Worm (Caenorhabditis elegans) whole organism, L1 larva: ENCODE data around the gene T14G10.8.

Experiments
- C16A3.4 ChIP-seq: fragments of 150-350 bp; optimal IDR thresholded peaks from 2 replicates; lab custom pipeline; 2014; ENCODE audit warnings: missing biosample characterization, missing genetic modification characterization
- F16B12.6 ChIP-seq: fragments of 150-350 bp; optimal IDR thresholded peaks from 2 replicates; lab custom pipeline; 2014; ENCODE audit warnings: missing biosample characterization, missing genetic modification characterization
- Y116A8C.19 ChIP-seq: sonication (generic microtip); optimal IDR thresholded peaks from 2 replicates; lab custom pipeline; 2016; ENCODE audit warnings: missing compliant biosample characterization, missing genetic modification characterization, borderline replicate concordance
- aha-1 ChIP-seq: fragments of 150-350 bp; optimal IDR thresholded peaks from 2 replicates; lab custom pipeline; 2014; ENCODE audit warnings: missing biosample characterization, missing genetic modification characterization
- alr-1 ChIP-seq: fragments of 200-800 bp; sonication (Bioruptor generic); optimal IDR thresholded peaks from 2 replicates; lab custom pipeline; 2018; ENCODE audit warnings: borderline replicate concordance, mild to moderate bottlenecking, missing genetic modification characterization, missing compliant biosample characterization
- ceh-63 ChIP-seq: fragments of 200-800 bp; sonication (Bioruptor generic); optimal IDR thresholded peaks from 2 replicates; lab custom pipeline; 2018; ENCODE audit warnings: mild to moderate bottlenecking, missing genetic modification characterization, missing compliant biosample characterization
- ceh-82 ChIP-seq, 3 experiments: fragments of 150-350 bp in 1 of 3; sonication (generic microtip) in 2 of 3; optimal IDR thresholded peaks; 2 replicates each; lab custom pipeline; 2014 to 2017; ENCODE audit warnings: missing biosample characterization in 3 of 3, missing genetic modification characterization in 3 of 3
- ceh-88 ChIP-seq: fragments of 200-800 bp; sonication (Bioruptor generic); IDR thresholded peaks from 2 replicates; pipeline ENCODE4 v1.3.6; 2022; ENCODE audit warnings: missing genetic modification characterization, missing compliant biosample characterization
- ceh-90 ChIP-seq: sonication (generic microtip); optimal IDR thresholded peaks from 2 replicates; lab custom pipeline; 2016; ENCODE audit warnings: missing genetic modification characterization, missing compliant biosample characterization
- dpl-1 ChIP-seq, 3 experiments: fragments of 150-350 bp in 2 of 3; sonication (generic microtip) in 1 of 3; optimal IDR thresholded peaks; 2 replicates each; lab custom pipeline; 2014 to 2017; ENCODE audit warnings: missing biosample characterization in 3 of 3, missing genetic modification characterization in 3 of 3, missing genetic modification reagents in 3 of 3
- efl-1 ChIP-seq, 4 experiments: fragments of 150-350 bp; optimal IDR thresholded peaks in 3 of 4; peaks in 1 of 4; 1 replicate in 1 of 4; 2 replicates in 3 of 4; lab custom pipeline; 2014; ENCODE audit warnings: missing biosample characterization in 2 of 4, missing genetic modification characterization in 2 of 4, missing genetic modification reagents in 2 of 4
- efl-3 ChIP-seq: fragments of 200-800 bp; sonication (Bioruptor generic); optimal IDR thresholded peaks from 2 replicates; lab custom pipeline; 2018; ENCODE audit warnings: mild to moderate bottlenecking, missing genetic modification characterization, missing compliant biosample characterization
- egl-13 ChIP-seq: sonication (generic microtip); optimal IDR thresholded peaks from 2 replicates; lab custom pipeline; 2016; ENCODE audit warnings: missing genotype, missing genetic modification reagents, missing genetic modification characterization, missing compliant biosample characterization
- elt-2 ChIP-seq: sonication (generic microtip); optimal IDR thresholded peaks from 2 replicates; lab custom pipeline; 2016; ENCODE audit warnings: missing genetic modification characterization, mild to moderate bottlenecking, inconsistent platforms, missing compliant biosample characterization, missing genetic modification reagents
- fkh-4 ChIP-seq: sonication (generic microtip); optimal IDR thresholded peaks from 2 replicates; lab custom pipeline; 2016; ENCODE audit warnings: missing compliant biosample characterization, missing genetic modification characterization, borderline replicate concordance
- fkh-8 ChIP-seq: sonication (generic microtip); optimal IDR thresholded peaks from 2 replicates; lab custom pipeline; 2016; ENCODE audit warnings: mild to moderate bottlenecking, missing genetic modification characterization, missing compliant biosample characterization
- grh-1 ChIP-seq: fragments of 200-800 bp; sonication (Bioruptor generic); IDR thresholded peaks from 2 replicates; pipeline ENCODE4 v1.3.6; 2022; ENCODE audit warnings: missing genetic modification reagents, missing genetic modification characterization, missing compliant biosample characterization
- hlh-17 ChIP-seq: fragments of 200-800 bp; sonication (Bioruptor generic); optimal IDR thresholded peaks from 2 replicates; lab custom pipeline; 2018; ENCODE audit warnings: missing genetic modification characterization, mild to moderate bottlenecking, missing compliant biosample characterization, moderate library complexity, borderline replicate concordance
- hpl-2 ChIP-seq: fragments of 150-350 bp; optimal IDR thresholded peaks from 2 replicates; lab custom pipeline; 2014; ENCODE audit warnings: missing biosample characterization, missing genetic modification reagents, missing genetic modification characterization
- irx-1 ChIP-seq: sonication (generic microtip); optimal IDR thresholded peaks from 2 replicates; lab custom pipeline; 2016; ENCODE audit warnings: missing genetic modification characterization, missing compliant biosample characterization
- isw-1 ChIP-seq: fragments of 200-800 bp; sonication (Bioruptor generic); IDR thresholded peaks from 2 replicates; pipeline ENCODE4 v1.3.6; 2022; ENCODE audit warnings: missing genetic modification characterization, missing compliant biosample characterization
- lin-13 ChIP-seq: fragments of 150-350 bp; optimal IDR thresholded peaks from 2 replicates; lab custom pipeline; 2014; ENCODE audit warnings: missing biosample characterization, missing genetic modification reagents, missing genetic modification characterization
- lin-39 ChIP-seq: fragments of 150-350 bp; optimal IDR thresholded peaks from 2 replicates; lab custom pipeline; 2014; ENCODE audit warnings: missing biosample characterization, missing genetic modification reagents, missing genetic modification characterization
- lir-3 ChIP-seq: sonication (generic microtip); optimal IDR thresholded peaks from 2 replicates; lab custom pipeline; 2016; ENCODE audit warnings: mild to moderate bottlenecking, missing genetic modification characterization, moderate library complexity, missing compliant biosample characterization; ENCODE audit not compliant: poor library complexity
- mab-9 ChIP-seq: fragments of 200-800 bp; sonication (Bioruptor generic); IDR thresholded peaks from 2 replicates; pipeline ENCODE4 v1.3.6; 2022; ENCODE audit warnings: missing genetic modification reagents, missing genetic modification characterization, missing compliant biosample characterization
- mep-1 ChIP-seq: fragments of 150-350 bp; optimal IDR thresholded peaks from 2 replicates; lab custom pipeline; 2014; ENCODE audit warnings: missing biosample characterization, missing genetic modification characterization
- nhr-12 ChIP-seq: sonication (generic microtip); optimal IDR thresholded peaks from 2 replicates; lab custom pipeline; 2017; ENCODE audit warnings: missing biosample characterization, missing genetic modification characterization
- nhr-20 ChIP-seq: sonication (generic microtip); optimal IDR thresholded peaks from 2 replicates; lab custom pipeline; 2016; ENCODE audit warnings: mild to moderate bottlenecking, missing genetic modification characterization, missing compliant biosample characterization
- nhr-47 ChIP-seq: sonication (generic microtip); optimal IDR thresholded peaks from 2 replicates; lab custom pipeline; 2016; ENCODE audit warnings: mild to moderate bottlenecking, missing genetic modification characterization, moderate library complexity, missing compliant biosample characterization
- nhr-71 ChIP-seq: sonication (generic microtip); optimal IDR thresholded peaks from 2 replicates; lab custom pipeline; 2016; ENCODE audit warnings: mild to moderate bottlenecking, missing genetic modification characterization, moderate library complexity, missing compliant biosample characterization
- nhr-76 ChIP-seq: sonication (generic microtip); optimal IDR thresholded peaks from 2 replicates; lab custom pipeline; 2017; ENCODE audit warnings: missing biosample characterization, missing genetic modification characterization
- nhr-77 ChIP-seq: fragments of 150-350 bp; optimal IDR thresholded peaks from 2 replicates; lab custom pipeline; 2014; ENCODE audit warnings: missing biosample characterization, missing genetic modification characterization
- nhr-84 ChIP-seq: sonication (generic microtip); optimal IDR thresholded peaks from 2 replicates; lab custom pipeline; 2017; ENCODE audit warnings: missing biosample characterization, missing genetic modification characterization
- nhr-85 ChIP-seq: sonication (generic microtip); peaks from one replicate; lab custom pipeline; 2016; ENCODE audit warnings: missing genetic modification characterization, inconsistent platforms, missing compliant biosample characterization
- nhr-90 ChIP-seq: sonication (generic microtip); optimal IDR thresholded peaks from 2 replicates; lab custom pipeline; 2016; ENCODE audit warnings: mild to moderate bottlenecking, missing genetic modification characterization, missing compliant biosample characterization; ENCODE audit not compliant: poor library complexity
- pag-3 ChIP-seq: sonication (generic microtip); optimal IDR thresholded peaks from 2 replicates; lab custom pipeline; 2017; ENCODE audit warnings: missing genetic modification characterization, mild to moderate bottlenecking, missing compliant biosample characterization, antibody characterized with exemption, borderline replicate concordance; ENCODE audit not compliant: insufficient read depth
- pqm-1 ChIP-seq: sonication (generic microtip); optimal IDR thresholded peaks from 3 replicates; lab custom pipeline; 2017; ENCODE audit warnings: missing biosample characterization, missing genetic modification characterization
- rnt-1 ChIP-seq: sonication (generic microtip); optimal IDR thresholded peaks from 2 replicates; lab custom pipeline; 2016; ENCODE audit warnings: mild to moderate bottlenecking, missing genetic modification characterization, moderate library complexity, missing compliant biosample characterization
- skn-1 ChIP-seq: fragments of 150-350 bp; optimal IDR thresholded peaks from 2 replicates; lab custom pipeline; 2014; ENCODE audit warnings: missing biosample characterization, missing genetic modification characterization
- snu-23 ChIP-seq: sonication (generic microtip); optimal IDR thresholded peaks from 2 replicates; lab custom pipeline; 2016; ENCODE audit warnings: missing genetic modification characterization, missing compliant biosample characterization
- sox-4 ChIP-seq: sonication (generic microtip); optimal IDR thresholded peaks from 2 replicates; lab custom pipeline; 2016; ENCODE audit warnings: missing genetic modification characterization, missing compliant biosample characterization
- sptf-1 ChIP-seq: fragments of 150-350 bp; optimal IDR thresholded peaks from 2 replicates; lab custom pipeline; 2014; ENCODE audit warnings: missing biosample characterization, missing genetic modification characterization
- swsn-7 ChIP-seq: sonication (generic microtip); optimal IDR thresholded peaks from 2 replicates; lab custom pipeline; 2016; ENCODE audit warnings: missing genetic modification characterization, missing compliant biosample characterization
- tlp-1 ChIP-seq: fragments of 150-350 bp; optimal IDR thresholded peaks from 2 replicates; lab custom pipeline; 2014; ENCODE audit warnings: missing biosample characterization, missing genetic modification characterization
- unc-30 ChIP-seq: sonication (generic microtip); optimal IDR thresholded peaks from 2 replicates; lab custom pipeline; 2017; ENCODE audit warnings: missing biosample characterization, missing genetic modification characterization
- unc-98 ChIP-seq: fragments of 200-800 bp; sonication (Bioruptor generic); IDR thresholded peaks from 2 replicates; pipeline ENCODE4 v1.3.6; 2022; ENCODE audit warnings: missing genetic modification characterization, missing compliant biosample characterization
- xbp-1 ChIP-seq: sonication (generic microtip); optimal IDR thresholded peaks from 2 replicates; lab custom pipeline; 2016; ENCODE audit warnings: missing genetic modification characterization, missing compliant biosample characterization

T14G10.8 gene

DNA sequence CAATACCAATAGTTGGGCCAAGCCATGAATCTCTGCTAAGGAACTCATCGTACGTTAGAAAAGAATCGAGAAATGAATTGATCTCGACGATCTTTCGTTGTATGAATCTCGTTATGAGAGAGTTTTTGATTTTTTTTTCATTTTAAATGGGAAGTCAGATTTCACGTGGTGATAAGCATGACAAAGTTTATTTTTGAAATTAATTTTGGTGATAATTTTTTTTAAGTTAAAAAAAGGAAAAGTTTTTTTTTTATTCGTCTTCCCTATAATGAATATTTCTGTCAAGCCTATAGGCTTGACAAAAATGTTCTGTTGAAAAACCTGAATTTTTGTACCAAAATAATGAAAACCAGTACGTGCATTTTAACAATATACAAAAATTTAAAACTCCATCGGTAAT lies 11.0 kb downstream of the T14G10.8 start, which contains the start of gene K08F4.5:
Gene K08F4.5, minus strand, starts transcription at position 101 of the 400 bp plus-strand sequence.
- no peak for TF ChIP-seq elt-2
- TF ChIP-seq swsn-7 = no peak
- TF ChIP-seq dpl-1 (GFP tag; optimal IDR thresholded peaks at IDR 0.05; lab: Kevin White, UChicago) = no peak
- no peak for TF ChIP-seq ceh-88
- TF ChIP-seq pqm-1 (tag; lab: Kevin White, UChicago) = no peak
- no peak for TF ChIP-seq lir-3 (tag; lab: Kevin White, UChicago)
- TF ChIP-seq xbp-1 (tag; lab: Kevin White, UChicago) = no peak
- TF ChIP-seq nhr-77 (tag; lab: Kevin White, UChicago) = no peak
- TF ChIP-seq egl-13 (tag; lab: Kevin White, UChicago) = no peak
- no peak for TF ChIP-seq nhr-90 (tag; lab: Kevin White, UChicago)
- no peak for TF ChIP-seq efl-1 (optimal IDR thresholded peaks at IDR 0.05; lab: Kevin White, UChicago)
- no peak for TF ChIP-seq efl-1 (GFP tag; optimal IDR thresholded peaks at IDR 0.05 in 1 of 2; lab: Kevin White, UChicago)
- no peak for TF ChIP-seq irx-1

DNA sequence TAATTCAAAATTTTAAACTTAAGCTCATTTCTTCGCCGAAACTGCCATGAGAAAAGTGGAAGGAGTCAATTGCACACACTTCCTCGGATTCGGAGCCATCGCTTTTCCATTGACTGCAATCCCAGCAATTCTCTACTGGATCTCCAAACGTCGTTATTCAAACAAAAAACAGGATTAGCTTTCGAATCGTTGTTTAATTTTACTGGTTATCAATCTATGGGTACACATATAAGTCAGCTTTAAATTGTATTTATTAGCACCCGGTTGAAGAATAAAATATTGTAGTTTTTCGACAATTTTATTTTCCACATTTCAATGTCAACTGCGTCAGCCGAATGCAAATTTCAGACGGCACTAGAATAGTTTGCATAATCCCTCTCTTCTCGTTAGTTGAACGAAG lies 16.8 kb downstream of the T14G10.8 start, which contains the start of gene glt-3:
Gene glt-3, plus strand, starts transcription at position 301 of the 400 bp plus-strand sequence.
- TF ChIP-seq nhr-71 (tag; lab: Kevin White, UChicago) (no peak), fkh-4 (no peak), ceh-90 (tag; lab: Kevin White, UChicago) (no peak), mab-9 (GFP tag; lab: Robert Waterston, UW) (no peak), nhr-85 (tag; lab: Kevin White, UChicago) (no peak), lin-39 (tag; lab: Kevin White, UChicago) (no peak), grh-1 (GFP tag; lab: Robert Waterston, UW) (no peak), alr-1 (tag; lab: Kevin White, UChicago) (no peak), nhr-12 (tag; lab: Kevin White, UChicago) (no peak), fkh-8 (no peak), pqm-1 (tag; lab: Kevin White, UChicago) (no peak), aha-1 (no peak), snu-23 (no peak), ceh-63 (GFP tag; lab: Kevin White, UChicago) (no peak)

DNA sequence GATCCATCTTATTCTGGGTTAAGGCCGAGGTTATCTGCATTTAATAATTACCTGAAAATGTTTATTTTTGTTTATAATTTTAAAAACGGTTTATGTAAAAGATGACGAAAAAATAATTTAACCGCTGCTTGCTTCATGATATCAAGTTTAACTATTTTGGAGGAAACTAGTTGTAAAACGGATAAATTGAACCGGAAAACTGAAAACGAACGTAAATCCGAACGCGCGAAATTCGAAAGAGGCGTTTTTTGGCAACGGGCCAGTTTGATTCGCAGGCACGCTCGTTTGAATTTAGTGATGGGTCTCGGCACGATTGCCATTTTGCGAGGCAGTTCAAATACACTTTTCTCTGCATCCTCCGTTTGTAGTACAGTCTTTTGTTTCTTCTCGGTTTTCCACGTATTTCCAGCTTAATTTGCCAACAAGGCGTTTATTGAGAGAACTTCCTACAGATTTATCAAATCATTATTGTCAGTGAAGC lies 17.8 kb downstream of the T14G10.8 start, which contains the start of the genes gtbp-1 and K08F4.3:
Gene gtbp-1, minus strand, starts transcription at position 51 of the 481 bp plus-strand sequence.
Gene K08F4.3, plus strand, starts transcription at position 352 of the 481 bp plus-strand sequence.
- TF ChIP-seq rnt-1 (tag; lab: Kevin White, UChicago) (peak; percentile 76), nhr-76 (no peak), lin-13 (GFP tag; lab: Kevin White, UChicago) (peak; percentile 68), efl-3 (GFP tag; lab: Kevin White, UChicago) (no peak), lin-39 (tag; lab: Kevin White, UChicago) (no peak), sox-4 (tag; lab: Kevin White, UChicago) (no peak), irx-1 (peak; percentile 10), tlp-1 (tag; lab: Kevin White, UChicago) (no peak), aha-1 (no peak), nhr-20 (tag; lab: Kevin White, UChicago) (peak; percentile 68), pag-3 (no peak), hpl-2 (GFP tag; lab: Kevin White, UChicago) (no peak), nhr-47 (peak; percentile 74), Y116A8C.19 (tag; lab: Kevin White, UChicago) (no peak), ceh-63 (GFP tag; lab: Kevin White, UChicago) (no peak), ceh-90 (tag; lab: Kevin White, UChicago) (no peak), ceh-82 (tag; optimal IDR thresholded peaks at IDR 0.05; lab: Kevin White, UChicago) (peak in 1 of 3 experiments; percentile 71), mep-1 (tag; lab: Kevin White, UChicago) (peak; percentile 85), nhr-90 (tag; lab: Kevin White, UChicago) (peak; percentile 45), sptf-1 (tag; lab: Kevin White, UChicago) (no peak), F16B12.6 (tag; lab: Kevin White, UChicago) (peak; percentile 45), pqm-1 (tag; lab: Kevin White, UChicago) (peak; percentile 47), skn-1 (tag; lab: Kevin White, UChicago) (peak; percentile 75), unc-98 (GFP tag; lab: Robert Waterston, UW) (no peak), isw-1 (GFP tag; lab: Robert Waterston, UW) (peak; percentile 64), C16A3.4 (tag; lab: Kevin White, UChicago) (peak; percentile 75), nhr-84 (tag; lab: Kevin White, UChicago) (no peak), fkh-4 (no peak), hlh-17 (GFP tag; lab: Kevin White, UChicago) (no peak), unc-30 (tag; lab: Kevin White, UChicago) (no peak), alr-1 (tag; lab: Kevin White, UChicago) (no peak)
